Worm (Caenorhabditis elegans) whole organism, young adult: ENCODE data around the gene grl-7.

Experiments used
- C06A6.2 ChIP-seq: fragments of 200-800 bp; sonication (Bioruptor generic); conservative IDR thresholded peaks from 2 replicates; pipeline ENCODE4 v1.3.6; 2022; ENCODE audit warnings: missing genetic modification characterization, missing compliant biosample characterization
- Y56A3A.18 ChIP-seq: fragments of 200-800 bp; sonication (Bioruptor generic); IDR thresholded peaks from 2 replicates; pipeline ENCODE4 v1.3.6; 2022; ENCODE audit warnings: missing genetic modification reagents, missing genetic modification characterization, missing compliant biosample characterization
- Y79H2A.3 ChIP-seq: fragments of 200-800 bp; sonication (Bioruptor generic); conservative IDR thresholded peaks from 2 replicates; pipeline ENCODE4 v1.3.6; 2022; ENCODE audit warnings: missing genetic modification reagents, missing genetic modification characterization, missing compliant biosample characterization
- dpl-1 ChIP-seq: fragments of 150-350 bp; optimal IDR thresholded peaks from 2 replicates; lab custom pipeline; 2014; ENCODE audit warnings: missing biosample characterization, missing genetic modification reagents, missing genetic modification characterization
- egl-44 ChIP-seq: fragments of 200-800 bp; sonication (Bioruptor generic); IDR thresholded peaks from 2 replicates; pipeline ENCODE4 v1.3.6; 2022; ENCODE audit warnings: missing genetic modification reagents, missing genetic modification characterization, missing compliant biosample characterization
- ekl-4 ChIP-seq: fragments of 200-800 bp; sonication (Bioruptor generic); IDR thresholded peaks from 2 replicates; pipeline ENCODE4 v1.3.6; 2022; ENCODE audit warnings: missing genetic modification reagents, missing genetic modification characterization, missing compliant biosample characterization
- repo-1 ChIP-seq: sonication (generic microtip); optimal IDR thresholded peaks from 2 replicates; lab custom pipeline; 2017; ENCODE audit warnings: mild to moderate bottlenecking, missing genetic modification characterization, missing compliant biosample characterization
- snpc-1.3 ChIP-seq: sonication (generic microtip); optimal IDR thresholded peaks from 2 replicates; lab custom pipeline; 2017; ENCODE audit warnings: missing genetic modification characterization, mild to moderate bottlenecking, missing compliant biosample characterization, antibody characterized with exemption, moderate library complexity, missing genotype, missing genetic modification reagents; ENCODE audit not compliant: insufficient read depth
- tbp1 ChIP-seq: fragments of 200-800 bp; sonication (Bioruptor generic); optimal IDR thresholded peaks from 2 replicates; lab custom pipeline; 2018; ENCODE audit warnings: mild to moderate bottlenecking, missing genetic modification characterization, missing compliant biosample characterization

DNA sequence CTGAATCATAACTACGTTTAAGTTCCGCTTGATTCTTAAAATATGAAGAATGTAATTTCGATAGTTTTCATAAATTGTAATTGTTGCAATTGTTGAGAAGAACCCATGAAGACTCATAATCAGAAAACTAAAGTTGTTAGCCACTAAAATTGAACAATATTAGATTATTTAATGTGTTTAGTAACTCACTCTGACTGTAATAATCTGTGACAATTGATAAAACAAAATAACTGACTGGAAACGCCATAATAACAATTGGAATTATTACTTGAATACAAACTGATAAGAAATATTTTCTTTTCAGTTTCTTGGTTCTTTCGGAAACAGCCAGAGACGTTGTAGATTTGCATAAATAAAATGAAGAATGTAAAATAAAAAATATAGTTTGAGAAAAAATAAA, 47.4 kb downstream of the grl-7 start:
- no peak for TF ChIP-seq ekl-4 (GFP tag; lab: Robert Waterston, UW)
- no peak for TF ChIP-seq Y56A3A.18
- no peak for TF ChIP-seq snpc-1.3
- TF ChIP-seq egl-44 (GFP tag; lab: Robert Waterston, UW), result no peak
- no peak for TF ChIP-seq C06A6.2
- TF ChIP-seq tbp1 (GFP tag; lab: Kevin White, UChicago), result no peak
- TF ChIP-seq Y79H2A.3 (GFP tag; lab: Robert Waterston, UW), result no peak
- no peak for TF ChIP-seq repo-1 (tag; lab: Kevin White, UChicago)
- no peak for TF ChIP-seq dpl-1
